Fruit fly (Drosophila melanogaster): ENCODE data around the gene Mgstl.

DNA sequence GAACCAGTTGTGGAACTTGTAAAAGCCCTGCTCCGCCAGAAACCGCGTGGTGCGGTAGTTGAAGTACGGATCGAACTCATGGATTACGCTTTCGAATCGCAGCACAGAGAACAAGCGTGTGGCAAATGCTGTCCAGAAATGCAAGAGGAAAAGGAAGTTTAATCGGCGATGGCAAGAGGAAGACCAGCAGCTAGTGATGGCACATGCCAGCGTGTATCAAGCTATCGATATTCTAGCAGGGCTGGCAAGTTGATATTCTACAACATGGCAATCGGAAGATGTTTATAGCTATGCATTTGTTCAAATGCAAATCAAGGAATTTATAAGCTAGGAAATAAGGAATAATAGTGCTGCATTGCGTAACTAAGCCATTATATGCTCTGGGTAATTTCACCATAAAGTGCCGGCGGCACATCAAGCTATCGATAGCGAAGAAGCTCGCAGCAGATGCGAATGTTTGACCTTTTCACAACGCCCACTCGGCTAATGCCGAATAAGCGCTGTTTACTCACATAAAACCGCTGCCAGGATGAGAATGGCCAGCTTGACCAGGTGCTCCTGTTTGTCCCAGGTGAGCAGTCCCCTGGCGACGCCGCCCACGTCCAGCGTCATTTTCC lies 11.3 kb downstream of the Mgstl start:
- TF ChIP-seq Hr96 (GFP tag; optimal IDR thresholded peaks at IDR 0.05), result peak; percentile 94
- peak; percentile 79 for TF ChIP-seq Crg-1 (GFP tag; optimal IDR thresholded peaks at IDR 0.05)
- TF ChIP-seq bab1 (GFP tag; optimal IDR thresholded peaks at IDR 0.05), result peak; percentile 87
- TF ChIP-seq toe (GFP tag; optimal IDR thresholded peaks at IDR 0.05), result peak; percentile 68
- TF ChIP-seq CG12768 (GFP tag; optimal IDR thresholded peaks at IDR 0.05), result peak; percentile 62
- TF ChIP-seq kay (GFP tag; ENCODE audit: borderline replicate concordance), result no peak
- TF ChIP-seq CG14711 (tag; optimal IDR thresholded peaks at IDR 0.05), result peak; percentile 75
